Worm (Caenorhabditis elegans) whole organism, L4 larva: ENCODE results near the gene ceh-14.

Experiments used
- D1046.2 ChIP-seq: fragments of 200-800 bp; sonication (Bioruptor generic); IDR thresholded peaks from 2 replicates; pipeline ENCODE4 v1.3.6; 2022; ENCODE audit warnings: missing genetic modification characterization, missing compliant biosample characterization
- F10B5.3 ChIP-seq: sonication (generic microtip); optimal IDR thresholded peaks from 2 replicates; lab custom pipeline; 2016; ENCODE audit warnings: mild to moderate bottlenecking, missing genetic modification characterization, missing compliant biosample characterization
- F26F4.8 ChIP-seq: fragments of 200-800 bp; sonication (Bioruptor generic); conservative IDR thresholded peaks from 2 replicates; pipeline ENCODE4 v1.3.6; 2022; ENCODE audit warnings: missing genetic modification characterization, missing compliant biosample characterization
- F44E2.7 ChIP-seq: fragments of 200-800 bp; sonication (Bioruptor generic); IDR thresholded peaks from 2 replicates; pipeline ENCODE4 v2.1.2; 2022; ENCODE audit warnings: missing genetic modification characterization, missing compliant biosample characterization
- T20F7.1 ChIP-seq: fragments of 200-800 bp; sonication (Bioruptor generic); optimal IDR thresholded peaks from 2 replicates; lab custom pipeline; 2018; ENCODE audit warnings: mild to moderate bottlenecking, missing genetic modification characterization, missing compliant biosample characterization
- aly-2 ChIP-seq: sonication (generic microtip); optimal IDR thresholded peaks from 2 replicates; lab custom pipeline; 2018; ENCODE audit warnings: missing biosample characterization, missing genetic modification characterization
- arid-1 ChIP-seq: fragments of 200-800 bp; sonication (Bioruptor generic); conservative IDR thresholded peaks from 2 replicates; pipeline ENCODE4 v1.3.6; 2022; ENCODE audit warnings: missing genetic modification reagents, missing genetic modification characterization, missing compliant biosample characterization
- attf-4 ChIP-seq: sonication (generic microtip); optimal IDR thresholded peaks from 3 replicates; lab custom pipeline; 2017; ENCODE audit warnings: missing biosample characterization, missing genetic modification characterization
- ceh-20 ChIP-seq: fragments of 200-800 bp; sonication (Bioruptor generic); IDR thresholded peaks from 2 replicates; pipeline ENCODE4 v1.3.6; 2022; ENCODE audit warnings: missing genetic modification reagents, missing genetic modification characterization, missing compliant biosample characterization
- ceh-28 ChIP-seq: fragments of 150-350 bp; optimal IDR thresholded peaks from 2 replicates; lab custom pipeline; 2014; ENCODE audit warnings: missing biosample characterization, missing genetic modification reagents, missing genetic modification characterization
- ceh-32 ChIP-seq: sonication (generic microtip); optimal IDR thresholded peaks from 2 replicates; lab custom pipeline; 2016; ENCODE audit warnings: mild to moderate bottlenecking, missing genetic modification characterization, missing compliant biosample characterization; ENCODE audit not compliant: poor library complexity
- ceh-44 ChIP-seq: fragments of 200-800 bp; sonication (Bioruptor generic); IDR thresholded peaks from 2 replicates; pipeline ENCODE4 v1.3.6; 2022; ENCODE audit warnings: missing genetic modification reagents, missing genetic modification characterization, missing compliant biosample characterization
- ceh-82 ChIP-seq: sonication (generic microtip); optimal IDR thresholded peaks from 2 replicates; lab custom pipeline; 2017; ENCODE audit warnings: missing biosample characterization, missing genetic modification characterization
- ces-1 ChIP-seq: fragments of 150-350 bp; sonication (generic microtip); optimal IDR thresholded peaks from 4 replicates; lab custom pipeline; 2014; ENCODE audit warnings: missing biosample characterization, missing genetic modification reagents, missing genetic modification characterization
- ctbp-1 ChIP-seq: fragments of 200-800 bp; sonication (Bioruptor generic); IDR thresholded peaks from 2 replicates; pipeline ENCODE4 v1.3.6; 2022; ENCODE audit warnings: missing genetic modification reagents, missing genetic modification characterization, missing compliant biosample characterization
- daf-16 ChIP-seq, 3 experiments: sonication (generic microtip); optimal IDR thresholded peaks; 2 replicates each; lab custom pipeline; 2016 to 2017; ENCODE audit warnings: missing genetic modification characterization in 3 of 3, missing genetic modification reagents in 3 of 3, mild to moderate bottlenecking in 2 of 3, missing compliant biosample characterization in 2 of 3, missing biosample characterization in 1 of 3, moderate library complexity in 1 of 3
- daf-19 ChIP-seq: fragments of 200-800 bp; sonication (Bioruptor generic); conservative IDR thresholded peaks from 2 replicates; pipeline ENCODE4 v1.3.6; 2022; ENCODE audit warnings: missing genetic modification characterization, missing compliant biosample characterization
- dmd-6 ChIP-seq: fragments of 200-800 bp; sonication (Bioruptor generic); IDR thresholded peaks from 2 replicates; pipeline ENCODE4 v1.3.6; 2022; ENCODE audit warnings: missing genetic modification reagents, missing genetic modification characterization, missing compliant biosample characterization
- dmd-8 ChIP-seq: fragments of 200-800 bp; sonication (Bioruptor generic); IDR thresholded peaks from 2 replicates; pipeline ENCODE4 v1.3.6; 2022; ENCODE audit warnings: missing genetic modification characterization, missing compliant biosample characterization
- duxl-1 ChIP-seq: sonication (generic microtip); optimal IDR thresholded peaks from 2 replicates; lab custom pipeline; 2016; ENCODE audit warnings: mild to moderate bottlenecking, missing genetic modification characterization, moderate library complexity, missing compliant biosample characterization; ENCODE audit not compliant: poor library complexity
- egl-43 ChIP-seq: fragments of 200-800 bp; sonication (Bioruptor generic); IDR thresholded peaks from 2 replicates; pipeline ENCODE4 v1.3.6; 2022; ENCODE audit warnings: missing genetic modification reagents, missing genetic modification characterization, missing compliant biosample characterization
- fkh-10 ChIP-seq: fragments of 150-350 bp; optimal IDR thresholded peaks from 2 replicates; lab custom pipeline; 2014; ENCODE audit warnings: missing biosample characterization, missing genetic modification reagents, missing genetic modification characterization
- gei-8 ChIP-seq: fragments of 200-800 bp; sonication (Bioruptor generic); optimal IDR thresholded peaks from 2 replicates; lab custom pipeline; 2018; ENCODE audit warnings: mild to moderate bottlenecking, missing genetic modification characterization, missing compliant biosample characterization
- hlh-11 ChIP-seq: fragments of 200-800 bp; sonication (Bioruptor generic); optimal IDR thresholded peaks from 2 replicates; lab custom pipeline; 2018; ENCODE audit warnings: mild to moderate bottlenecking, missing genetic modification characterization, missing compliant biosample characterization
- jun-1 ChIP-seq: fragments of 150-350 bp; optimal IDR thresholded peaks from 2 replicates; lab custom pipeline; 2014; ENCODE audit warnings: missing biosample characterization, missing genetic modification reagents, missing genetic modification characterization
- lim-7 ChIP-seq: fragments of 200-800 bp; sonication (Bioruptor generic); IDR thresholded peaks from 2 replicates; pipeline ENCODE4 v1.3.6; 2022; ENCODE audit warnings: missing genetic modification characterization, missing compliant biosample characterization
- lin-13 ChIP-seq: fragments of 150-350 bp; optimal IDR thresholded peaks from 2 replicates; lab custom pipeline; 2014; ENCODE audit warnings: missing biosample characterization, missing genetic modification reagents, missing genetic modification characterization
- lin-15B ChIP-seq: fragments of 150-350 bp; sonication (generic microtip); optimal IDR thresholded peaks from 3 replicates; lab custom pipeline; 2014; ENCODE audit warnings: missing biosample characterization, missing genetic modification characterization
- lin-39 ChIP-seq: fragments of 150-350 bp; optimal IDR thresholded peaks from 2 replicates; lab custom pipeline; 2014; ENCODE audit warnings: missing biosample characterization, missing genetic modification reagents, missing genetic modification characterization
- lir-3 ChIP-seq: sonication (generic microtip); optimal IDR thresholded peaks from 2 replicates; lab custom pipeline; 2016; ENCODE audit warnings: mild to moderate bottlenecking, missing genetic modification characterization, missing compliant biosample characterization
- mdl-1 ChIP-seq, 2 experiments: fragments of 150-350 bp in 1 of 2; sonication (generic microtip) in 1 of 2; optimal IDR thresholded peaks; 2 replicates each; lab custom pipeline; 2014 to 2017; ENCODE audit warnings: missing biosample characterization in 2 of 2, missing genetic modification characterization in 2 of 2
- mes-2 ChIP-seq: sonication (generic microtip); optimal IDR thresholded peaks from 2 replicates; lab custom pipeline; 2016; ENCODE audit warnings: missing genotype, mild to moderate bottlenecking, missing genetic modification characterization, missing compliant biosample characterization; ENCODE audit not compliant: poor library complexity, severe bottlenecking
- nhr-102 ChIP-seq: sonication (generic microtip); optimal IDR thresholded peaks from 2 replicates; lab custom pipeline; 2016; ENCODE audit warnings: mild to moderate bottlenecking, missing genetic modification characterization, moderate library complexity, missing compliant biosample characterization
- nhr-25 ChIP-seq: sonication (generic microtip); optimal IDR thresholded peaks from 2 replicates; lab custom pipeline; 2017; ENCODE audit warnings: missing genetic modification characterization, mild to moderate bottlenecking, missing compliant biosample characterization, antibody characterized with exemption, moderate library complexity, borderline replicate concordance; ENCODE audit not compliant: insufficient read depth
- nhr-42 ChIP-seq: fragments of 200-800 bp; sonication (Bioruptor generic); IDR thresholded peaks from 2 replicates; pipeline ENCODE4 v1.3.6; 2022; ENCODE audit warnings: missing genetic modification characterization, missing compliant biosample characterization
- nhr-48 ChIP-seq: sonication (generic microtip); optimal IDR thresholded peaks from 2 replicates; lab custom pipeline; 2016; ENCODE audit warnings: mild to moderate bottlenecking, missing genetic modification characterization, missing compliant biosample characterization
- nhr-76 ChIP-seq: fragments of 150-350 bp; optimal IDR thresholded peaks from 2 replicates; lab custom pipeline; 2014; ENCODE audit warnings: missing biosample characterization, missing genetic modification characterization
- nhr-77 ChIP-seq: fragments of 150-350 bp; optimal IDR thresholded peaks from 2 replicates; lab custom pipeline; 2014; ENCODE audit warnings: missing biosample characterization, missing genetic modification characterization
- pha-4 ChIP-seq, 2 experiments: fragments of 150-350 bp in 1 of 2; fragments of 200-800 bp in 1 of 2; sonication (Bioruptor generic) in 1 of 2; IDR thresholded peaks in 1 of 2; optimal IDR thresholded peaks in 1 of 2; 2 replicates each; pipeline versions ENCODE4 v1.3.6 to Lab custom; 2014 to 2022; ENCODE audit warnings: missing genetic modification characterization in 2 of 2, missing genetic modification reagents in 2 of 2, missing biosample characterization in 1 of 2, missing compliant biosample characterization in 1 of 2
- php-3 ChIP-seq: fragments of 200-800 bp; sonication (Bioruptor generic); IDR thresholded peaks from 2 replicates; pipeline ENCODE4 v1.3.6; 2022; ENCODE audit warnings: missing genetic modification reagents, missing genetic modification characterization, missing compliant biosample characterization
- pqm-1 ChIP-seq: sonication (generic microtip); optimal IDR thresholded peaks from 2 replicates; lab custom pipeline; 2017; ENCODE audit warnings: missing biosample characterization, missing genetic modification characterization
- rbr-2 ChIP-seq: sonication (generic microtip); optimal IDR thresholded peaks from 2 replicates; lab custom pipeline; 2016; ENCODE audit warnings: missing genotype, missing genetic modification characterization, missing compliant biosample characterization
- saeg-2 ChIP-seq: fragments of 200-800 bp; sonication (Bioruptor generic); IDR thresholded peaks from 2 replicates; pipeline ENCODE4 v1.3.6; 2022; ENCODE audit warnings: missing genetic modification reagents, missing genetic modification characterization, missing compliant biosample characterization
- sdz-12 ChIP-seq: fragments of 200-800 bp; sonication (Bioruptor generic); optimal IDR thresholded peaks from 2 replicates; lab custom pipeline; 2018; ENCODE audit warnings: mild to moderate bottlenecking, missing genetic modification characterization, missing compliant biosample characterization
- snpc-4 ChIP-seq: fragments of 150-350 bp; optimal IDR thresholded peaks from 2 replicates; lab custom pipeline; 2014; ENCODE audit warnings: missing biosample characterization, missing genetic modification characterization
- spr-1 ChIP-seq: sonication (generic microtip); optimal IDR thresholded peaks from 2 replicates; lab custom pipeline; 2016; ENCODE audit warnings: mild to moderate bottlenecking, missing genetic modification characterization, missing compliant biosample characterization
- spr-3 ChIP-seq: fragments of 200-800 bp; sonication (Bioruptor generic); optimal IDR thresholded peaks from 2 replicates; lab custom pipeline; 2018; ENCODE audit warnings: mild to moderate bottlenecking, missing genetic modification characterization, missing compliant biosample characterization
- tra-1 ChIP-seq: fragments of 200-800 bp; sonication (Bioruptor generic); IDR thresholded peaks from 2 replicates; pipeline ENCODE4 v1.3.6; 2022; ENCODE audit warnings: missing genetic modification reagents, missing genetic modification characterization, missing compliant biosample characterization
- unc-130 ChIP-seq: sonication (generic microtip); optimal IDR thresholded peaks from 2 replicates; lab custom pipeline; 2016; ENCODE audit warnings: missing genetic modification reagents, missing genetic modification characterization, missing compliant biosample characterization
- zag-1 ChIP-seq: fragments of 150-350 bp; optimal IDR thresholded peaks from 2 replicates; lab custom pipeline; 2014; ENCODE audit warnings: missing biosample characterization, missing genetic modification characterization

ceh-14 gene

DNA sequence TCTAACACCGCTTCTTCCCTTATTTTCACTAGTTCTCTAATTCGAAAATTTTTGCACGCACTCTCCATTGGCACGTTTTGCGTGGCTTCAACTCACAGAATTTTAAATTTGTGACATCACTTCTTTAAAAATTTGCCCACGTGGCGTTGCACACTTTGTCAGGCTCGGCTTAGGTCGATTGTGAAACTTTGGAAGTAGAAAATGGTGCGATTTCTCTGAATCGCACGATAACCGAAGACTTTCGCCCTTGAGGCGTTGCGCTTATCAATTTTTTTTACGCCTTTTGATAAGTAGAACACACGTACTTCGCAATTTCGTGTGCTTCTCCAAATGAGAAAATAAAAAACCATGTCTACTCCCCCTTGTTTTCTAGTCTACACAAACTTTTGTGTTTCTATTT, 45.8 kb upstream of the ceh-14 start (continued):
- TF ChIP-seq daf-16 (GFP tag; optimal IDR thresholded peaks at IDR 0.05; lab: Kevin White, UChicago) (no peak), daf-16 (tag; optimal IDR thresholded peaks at IDR 0.05; lab: Kevin White, UChicago) (peak; percentile 57), saeg-2 (GFP tag; lab: Robert Waterston, UW) (no peak), F10B5.3 (no peak), D1046.2 (GFP tag; lab: Robert Waterston, UW) (no peak), nhr-42 (GFP tag; lab: Robert Waterston, UW) (no peak), lin-39 (tag; lab: Kevin White, UChicago) (no peak), gei-8 (no peak), T20F7.1 (GFP tag; lab: Kevin White, UChicago) (no peak), php-3 (GFP tag; lab: Robert Waterston, UW) (0 out of 2 replicates have a peak, but pooled peaks have one; percentile 49), sdz-12 (no peak), nhr-76 (no peak), lim-7 (GFP tag; lab: Robert Waterston, UW) (no peak), jun-1 (tag; lab: Kevin White, UChicago) (no peak), hlh-11 (tag; lab: Kevin White, UChicago) (peak; percentile 75), tra-1 (peak; percentile 81), spr-3 (GFP tag; lab: Kevin White, UChicago) (no peak), ces-1 (GFP tag; lab: Kevin White, UChicago) (no peak), F26F4.8 (no peak), snpc-4 (tag; lab: Kevin White, UChicago) (no peak), egl-43 (GFP tag; lab: Robert Waterston, UW) (no peak), aly-2 (tag; lab: Kevin White, UChicago) (no peak), pha-4 (GFP tag; IDR thresholded peaks at IDR 0.05; lab: Robert Waterston, UW) (peak; percentile 48; the same call in 1 of the 2 replicates), pha-4 (tag; optimal IDR thresholded peaks at IDR 0.05; lab: Kevin White, UChicago) (no peak), rbr-2 (tag; lab: Kevin White, UChicago) (no peak), ceh-82 (tag; lab: Kevin White, UChicago) (no peak), lin-15B (no peak), F44E2.7 (GFP tag; lab: Robert Waterston, UW) (no peak), lir-3 (tag; lab: Kevin White, UChicago) (no peak), nhr-48 (tag; lab: Kevin White, UChicago) (no peak), nhr-102 (tag; lab: Kevin White, UChicago) (no peak), pqm-1 (peak; percentile 88), dmd-6 (GFP tag; lab: Robert Waterston, UW) (peak; percentile 96), nhr-25 (no peak), zag-1 (no peak), unc-130 (GFP tag; lab: Kevin White, UChicago) (no peak), duxl-1 (tag; lab: Kevin White, UChicago) (no peak), ceh-28 (tag; lab: Kevin White, UChicago) (no peak), lin-13 (GFP tag; lab: Kevin White, UChicago) (no peak), spr-1 (tag; lab: Kevin White, UChicago) (no peak), mes-2 (no peak), mdl-1 (tag; optimal IDR thresholded peaks at IDR 0.05; lab: Kevin White, UChicago) (peak in 1 of 2 experiments; percentile 83), dmd-8 (GFP tag; lab: Robert Waterston, UW) (no peak), ceh-20 (GFP tag; lab: Robert Waterston, UW) (no peak), attf-4 (tag; lab: Kevin White, UChicago) (no peak), fkh-10 (GFP tag; lab: Kevin White, UChicago) (no peak), arid-1 (no peak), daf-19 (GFP tag; lab: Robert Waterston, UW) (no peak), ctbp-1 (no peak), ceh-32 (tag; lab: Kevin White, UChicago) (no peak), nhr-77 (no peak), ceh-44 (GFP tag; lab: Robert Waterston, UW) (no peak)
